Worm (Caenorhabditis elegans) whole organism, L4 larva: ENCODE data around the gene C16B8.3.

Experiments
- D1046.2 ChIP-seq: fragments of 200-800 bp; sonication (Bioruptor generic); IDR thresholded peaks from 2 replicates; pipeline ENCODE4 v1.3.6; 2022; ENCODE audit warnings: missing genetic modification characterization, missing compliant biosample characterization
- F49E8.2 ChIP-seq: sonication (generic microtip); optimal IDR thresholded peaks from 2 replicates; lab custom pipeline; 2016; ENCODE audit warnings: missing compliant biosample characterization, mild to moderate bottlenecking, missing genetic modification characterization, borderline replicate concordance
- Y75B8A.6 ChIP-seq: fragments of 200-800 bp; sonication (Bioruptor generic); IDR thresholded peaks from 2 replicates; pipeline ENCODE4 v1.3.6; 2022; ENCODE audit warnings: missing genetic modification reagents, missing genetic modification characterization, missing compliant biosample characterization
- ZK546.5 ChIP-seq, 2 experiments: sonication (generic microtip); optimal IDR thresholded peaks; 2 replicates each; lab custom pipeline; 2017; ENCODE audit warnings: missing biosample characterization in 2 of 2, missing genetic modification characterization in 2 of 2
- aha-1 ChIP-seq: fragments of 150-350 bp; peaks from one replicate; lab custom pipeline; 2014; ENCODE audit warnings: missing biosample characterization, missing genetic modification characterization
- ama-1 ChIP-seq: fragments of 150-350 bp; optimal IDR thresholded peaks from 2 replicates; lab custom pipeline; 2014; ENCODE audit warnings: inconsistent platforms, mixed read lengths
- arid-1 ChIP-seq: fragments of 200-800 bp; sonication (Bioruptor generic); conservative IDR thresholded peaks from 2 replicates; pipeline ENCODE4 v1.3.6; 2022; ENCODE audit warnings: missing genetic modification reagents, missing genetic modification characterization, missing compliant biosample characterization
- ceh-20 ChIP-seq: fragments of 200-800 bp; sonication (Bioruptor generic); IDR thresholded peaks from 2 replicates; pipeline ENCODE4 v1.3.6; 2022; ENCODE audit warnings: missing genetic modification reagents, missing genetic modification characterization, missing compliant biosample characterization
- ceh-62 ChIP-seq: sonication (generic microtip); optimal IDR thresholded peaks from 2 replicates; lab custom pipeline; 2017; ENCODE audit warnings: missing biosample characterization, missing genetic modification characterization
- ceh-82 ChIP-seq: sonication (generic microtip); optimal IDR thresholded peaks from 2 replicates; lab custom pipeline; 2017; ENCODE audit warnings: missing biosample characterization, missing genetic modification characterization
- cey-2 ChIP-seq: sonication (generic microtip); optimal IDR thresholded peaks from 3 replicates; lab custom pipeline; 2017; ENCODE audit warnings: missing genetic modification characterization, mild to moderate bottlenecking, missing compliant biosample characterization, antibody characterized with exemption, borderline replicate concordance; ENCODE audit not compliant: insufficient read depth
- daf-12 ChIP-seq: fragments of 150-350 bp; optimal IDR thresholded peaks from 2 replicates; lab custom pipeline; 2014; ENCODE audit warnings: missing biosample characterization, missing genetic modification reagents, missing genetic modification characterization
- daf-16 ChIP-seq, 3 experiments: sonication (generic microtip); optimal IDR thresholded peaks; 2 replicates each; lab custom pipeline; 2016 to 2017; ENCODE audit warnings: missing genetic modification characterization in 3 of 3, missing genetic modification reagents in 3 of 3, mild to moderate bottlenecking in 2 of 3, missing compliant biosample characterization in 2 of 3, missing biosample characterization in 1 of 3, moderate library complexity in 1 of 3
- dmd-6 ChIP-seq: fragments of 200-800 bp; sonication (Bioruptor generic); IDR thresholded peaks from 2 replicates; pipeline ENCODE4 v1.3.6; 2022; ENCODE audit warnings: missing genetic modification reagents, missing genetic modification characterization, missing compliant biosample characterization
- dmd-8 ChIP-seq: fragments of 200-800 bp; sonication (Bioruptor generic); IDR thresholded peaks from 2 replicates; pipeline ENCODE4 v1.3.6; 2022; ENCODE audit warnings: missing genetic modification characterization, missing compliant biosample characterization
- dpl-1 ChIP-seq: fragments of 150-350 bp; optimal IDR thresholded peaks from 2 replicates; lab custom pipeline; 2014; ENCODE audit warnings: missing biosample characterization, missing genetic modification reagents, missing genetic modification characterization
- hlh-11 ChIP-seq: fragments of 200-800 bp; sonication (Bioruptor generic); optimal IDR thresholded peaks from 2 replicates; lab custom pipeline; 2018; ENCODE audit warnings: mild to moderate bottlenecking, missing genetic modification characterization, missing compliant biosample characterization
- hmg-1.1 ChIP-seq: fragments of 200-800 bp; sonication (Bioruptor generic); IDR thresholded peaks from 2 replicates; pipeline ENCODE4 v1.3.6; 2022; ENCODE audit warnings: missing genetic modification reagents, missing genetic modification characterization, missing compliant biosample characterization
- jun-1 ChIP-seq: fragments of 150-350 bp; optimal IDR thresholded peaks from 2 replicates; lab custom pipeline; 2014; ENCODE audit warnings: missing biosample characterization, missing genetic modification reagents, missing genetic modification characterization
- lim-7 ChIP-seq: fragments of 200-800 bp; sonication (Bioruptor generic); IDR thresholded peaks from 2 replicates; pipeline ENCODE4 v1.3.6; 2022; ENCODE audit warnings: missing genetic modification characterization, missing compliant biosample characterization
- lin-1 ChIP-seq: fragments of 200-800 bp; sonication (Bioruptor generic); IDR thresholded peaks from 2 replicates; pipeline ENCODE4 v1.3.6; 2022; ENCODE audit warnings: missing genetic modification reagents, missing genetic modification characterization, missing compliant biosample characterization
- lin-13 ChIP-seq: fragments of 150-350 bp; optimal IDR thresholded peaks from 2 replicates; lab custom pipeline; 2014; ENCODE audit warnings: missing biosample characterization, missing genetic modification reagents, missing genetic modification characterization
- lin-15B ChIP-seq: fragments of 150-350 bp; sonication (generic microtip); optimal IDR thresholded peaks from 3 replicates; lab custom pipeline; 2014; ENCODE audit warnings: missing biosample characterization, missing genetic modification characterization
- lir-3 ChIP-seq: sonication (generic microtip); optimal IDR thresholded peaks from 2 replicates; lab custom pipeline; 2016; ENCODE audit warnings: mild to moderate bottlenecking, missing genetic modification characterization, missing compliant biosample characterization
- mdt-29 ChIP-seq: fragments of 200-800 bp; sonication (Bioruptor generic); IDR thresholded peaks from 2 replicates; pipeline ENCODE4 v1.3.6; 2022; ENCODE audit warnings: missing genetic modification reagents, missing genetic modification characterization, missing compliant biosample characterization
- nhr-10 ChIP-seq: fragments of 150-350 bp; optimal IDR thresholded peaks from 2 replicates; lab custom pipeline; 2014; ENCODE audit warnings: missing biosample characterization, missing genetic modification characterization
- nhr-102 ChIP-seq: sonication (generic microtip); optimal IDR thresholded peaks from 2 replicates; lab custom pipeline; 2016; ENCODE audit warnings: mild to moderate bottlenecking, missing genetic modification characterization, moderate library complexity, missing compliant biosample characterization
- nhr-11 ChIP-seq: fragments of 150-350 bp; optimal IDR thresholded peaks from 2 replicates; lab custom pipeline; 2014; ENCODE audit warnings: missing biosample characterization, missing genetic modification characterization
- nhr-237 ChIP-seq: sonication (generic microtip); optimal IDR thresholded peaks from 2 replicates; lab custom pipeline; 2017; ENCODE audit warnings: missing biosample characterization, missing genetic modification characterization
- nhr-28 ChIP-seq: fragments of 150-350 bp; optimal IDR thresholded peaks from 2 replicates; lab custom pipeline; 2014; ENCODE audit warnings: missing biosample characterization, missing genetic modification characterization
- nhr-41 ChIP-seq: fragments of 200-800 bp; sonication (Bioruptor generic); IDR thresholded peaks from 2 replicates; pipeline ENCODE4 v1.3.6; 2022; ENCODE audit warnings: missing genetic modification reagents, missing genetic modification characterization, missing compliant biosample characterization
- nhr-76 ChIP-seq: fragments of 150-350 bp; optimal IDR thresholded peaks from 2 replicates; lab custom pipeline; 2014; ENCODE audit warnings: missing biosample characterization, missing genetic modification characterization
- nhr-77 ChIP-seq: fragments of 150-350 bp; optimal IDR thresholded peaks from 2 replicates; lab custom pipeline; 2014; ENCODE audit warnings: missing biosample characterization, missing genetic modification characterization
- saeg-2 ChIP-seq: fragments of 200-800 bp; sonication (Bioruptor generic); IDR thresholded peaks from 2 replicates; pipeline ENCODE4 v1.3.6; 2022; ENCODE audit warnings: missing genetic modification reagents, missing genetic modification characterization, missing compliant biosample characterization
- set-16 ChIP-seq: fragments of 200-800 bp; sonication (Bioruptor generic); IDR thresholded peaks from 2 replicates; pipeline ENCODE4 v1.3.6; 2022; ENCODE audit warnings: missing genetic modification reagents, missing genetic modification characterization, missing compliant biosample characterization
- skn-1 ChIP-seq: fragments of 150-350 bp; optimal IDR thresholded peaks from 2 replicates; lab custom pipeline; 2014; ENCODE audit warnings: missing biosample characterization, missing genetic modification characterization
- spr-3 ChIP-seq: fragments of 200-800 bp; sonication (Bioruptor generic); optimal IDR thresholded peaks from 2 replicates; lab custom pipeline; 2018; ENCODE audit warnings: mild to moderate bottlenecking, missing genetic modification characterization, missing compliant biosample characterization
- tag-97 ChIP-seq: fragments of 200-800 bp; sonication (Bioruptor generic); IDR thresholded peaks from 2 replicates; pipeline ENCODE4 v1.3.6; 2022; ENCODE audit warnings: missing genetic modification characterization, missing compliant biosample characterization
- unc-62 ChIP-seq, 3 experiments: fragments of 150-350 bp in 1 of 3; sonication (generic microtip); optimal IDR thresholded peaks in 2 of 3; peaks in 1 of 3; 1 replicate in 1 of 3; 2 replicates in 2 of 3; lab custom pipeline; 2014 to 2017; ENCODE audit warnings: missing biosample characterization in 3 of 3, missing genetic modification characterization in 3 of 3, missing genetic modification reagents in 3 of 3, missing genotype in 1 of 3
- vab-7 ChIP-seq: fragments of 200-800 bp; sonication (Bioruptor generic); IDR thresholded peaks from 2 replicates; pipeline ENCODE4 v1.3.6; 2022; ENCODE audit warnings: missing genetic modification reagents, missing genetic modification characterization, missing compliant biosample characterization
- zag-1 ChIP-seq: fragments of 150-350 bp; optimal IDR thresholded peaks from 2 replicates; lab custom pipeline; 2014; ENCODE audit warnings: missing biosample characterization, missing genetic modification characterization
- zfp-2 ChIP-seq: sonication (generic microtip); optimal IDR thresholded peaks from 2 replicates; lab custom pipeline; 2016; ENCODE audit warnings: mild to moderate bottlenecking, missing genetic modification characterization, missing compliant biosample characterization

C16B8.3 gene

DNA sequence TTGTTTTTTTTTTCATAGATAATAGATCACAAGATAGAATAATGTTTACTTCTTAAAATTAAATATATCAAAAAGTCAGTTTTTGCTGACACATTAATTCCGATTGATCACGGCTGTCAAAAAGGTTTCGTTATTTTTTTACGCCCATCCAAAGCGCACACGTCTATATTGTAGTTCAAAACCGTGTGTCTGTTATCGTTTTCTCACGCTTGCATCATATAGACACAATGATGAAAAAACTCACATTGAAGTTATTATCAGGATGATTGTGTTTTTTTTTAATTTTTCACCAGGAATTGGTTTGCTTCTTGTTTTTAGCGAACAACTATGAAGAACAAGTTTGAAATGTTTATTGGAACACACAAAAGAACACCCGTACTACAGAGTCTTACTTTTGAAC, 39.3 kb upstream of the C16B8.3 start (continued):
- TF ChIP-seq dmd-6 (GFP tag; lab: Robert Waterston, UW) = peak; percentile 90
- no peak for TF ChIP-seq dpl-1 (GFP tag; lab: Kevin White, UChicago)
- peak; percentile 89 for TF ChIP-seq aha-1
- TF ChIP-seq hmg-1.1 (GFP tag; lab: Robert Waterston, UW) = no peak
- no peak for TF ChIP-seq lim-7
- peak; percentile 87 for TF ChIP-seq hlh-11 (tag; lab: Kevin White, UChicago)
- peak; percentile 92 for TF ChIP-seq nhr-28 (tag; lab: Kevin White, UChicago)
- TF ChIP-seq nhr-41 = peak; percentile 56; the same call in 1 of the 2 replicates
- TF ChIP-seq daf-16 (GFP tag; optimal IDR thresholded peaks at IDR 0.05; lab: Kevin White, UChicago) = peak in 1 of 2 experiments; percentile 80
- peak; percentile 94 for TF ChIP-seq daf-16 (tag; optimal IDR thresholded peaks at IDR 0.05; lab: Kevin White, UChicago)

DNA sequence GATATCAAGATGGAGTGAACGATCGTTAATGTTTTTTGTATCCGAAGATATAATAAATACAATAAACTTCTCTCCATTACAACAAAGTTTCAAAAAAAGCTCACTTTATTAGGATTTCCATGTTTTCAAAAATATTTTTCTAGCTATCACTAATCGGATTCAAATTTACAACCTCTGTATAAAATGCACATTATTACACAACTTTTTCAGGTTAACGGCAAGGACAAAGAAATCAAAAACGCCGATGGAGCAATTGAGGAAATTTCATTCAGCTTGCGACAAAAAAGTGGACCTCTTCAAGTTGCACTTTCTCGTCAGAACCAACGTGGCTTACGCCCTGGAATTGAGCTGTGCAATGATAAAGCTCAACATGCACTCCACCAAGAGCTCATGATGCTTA, 38.5 kb upstream of the C16B8.3 start:
- no peak for TF ChIP-seq nhr-76 (tag; lab: Kevin White, UChicago)
- peak in 1 of 2 experiments; percentile 95 for TF ChIP-seq unc-62 (GFP tag; optimal IDR thresholded peaks at IDR 0.05 in 1 of 2; lab: Kevin White, UChicago)
- no peak for TF ChIP-seq unc-62 (tag; optimal IDR thresholded peaks at IDR 0.05; lab: Kevin White, UChicago)
- TF ChIP-seq vab-7 (GFP tag; lab: Robert Waterston, UW) = no peak
- no peak for TF ChIP-seq cey-2 (tag; lab: Kevin White, UChicago)
- no peak for TF ChIP-seq nhr-10 (tag; lab: Kevin White, UChicago)
- no peak for TF ChIP-seq ceh-82 (tag; lab: Kevin White, UChicago)
- TF ChIP-seq, all 104 proteins: peak for 1

- TF ChIP-seq lin-1 (GFP tag; lab: Robert Waterston, UW) = no peak
- TF ChIP-seq zag-1 (tag; lab: Kevin White, UChicago) = no peak
- TF ChIP-seq dmd-8 (GFP tag; lab: Robert Waterston, UW) = no peak
- TF ChIP-seq ZK546.5 (tag; optimal IDR thresholded peaks at IDR 0.05; lab: Kevin White, UChicago) = no peak
- TF ChIP-seq ceh-62 = no peak
- TF ChIP-seq saeg-2 (GFP tag; lab: Robert Waterston, UW) = no peak
- TF ChIP-seq lin-13 = no peak
- no peak for TF ChIP-seq ama-1 (lab: Kevin White, UChicago)
- TF ChIP-seq spr-3 (GFP tag; lab: Kevin White, UChicago) = no peak
- no peak for TF ChIP-seq F49E8.2 (tag; lab: Kevin White, UChicago)
- TF ChIP-seq skn-1 (tag; lab: Kevin White, UChicago) = no peak
- no peak for TF ChIP-seq ceh-20 (GFP tag; lab: Robert Waterston, UW)
- no peak for TF ChIP-seq nhr-11 (tag; lab: Kevin White, UChicago)
These were observed 36.6 kb upstream of the C16B8.3 start, which contains the start of gene R02E12.4 for ce11 chrX:4005014-4005413. Gene R02E12.4 (plus strand): TSS chrX:4005314.

- TF ChIP-seq daf-12 (no peak), lin-15B (tag; lab: Kevin White, UChicago) (no peak), tag-97 (GFP tag; lab: Robert Waterston, UW) (no peak), lir-3 (tag; lab: Kevin White, UChicago) (no peak), spr-3 (GFP tag; lab: Kevin White, UChicago) (no peak), zag-1 (tag; lab: Kevin White, UChicago) (no peak), nhr-102 (tag; lab: Kevin White, UChicago) (no peak), D1046.2 (GFP tag; lab: Robert Waterston, UW) (no peak), nhr-237 (tag; lab: Kevin White, UChicago) (no peak), mdt-29 (no peak), nhr-11 (tag; lab: Kevin White, UChicago) (no peak), nhr-77 (tag; lab: Kevin White, UChicago) (no peak), Y75B8A.6 (GFP tag; lab: Robert Waterston, UW) (no peak), arid-1 (GFP tag; lab: Robert Waterston, UW) (no peak), set-16 (no peak), jun-1 (no peak), zfp-2 (tag; lab: Kevin White, UChicago) (no peak)
- TF ChIP-seq, all 104 proteins: peak for 0
These were observed 34.8 kb upstream of the C16B8.3 start, which contains the start of gene R02E12.12 for ce11 chrX:4003220-4003619. Gene R02E12.12 (plus strand): TSS chrX:4003520.
